Fruit fly (Drosophila melanogaster): ENCODE results near the gene CG34345.

The CG34345 gene

dm6 chr2L:6667719-6668325, 44.9 kb downstream of the CG34345 start, which contains the start of gene Galt (continued):
- TF ChIP-seq CG11723 (GFP tag; optimal IDR thresholded peaks at IDR 0.05) (no peak), CG3726 (GFP tag; IDR thresholded peaks at IDR 0.05) (no peak), PHDP (tag; optimal IDR thresholded peaks at IDR 0.05) (peak; percentile 64), schlank (tag; optimal IDR thresholded peaks at IDR 0.05) (no peak), CG9876 (GFP tag; optimal IDR thresholded peaks at IDR 0.05) (no peak), danr (GFP tag; IDR thresholded peaks at IDR 0.05) (no peak), toy (GFP tag; IDR thresholded peaks at IDR 0.05) (no peak), CoRest (tag; optimal IDR thresholded peaks at IDR 0.05) (peak; percentile 48), ash1 (GFP tag; optimal IDR thresholded peaks at IDR 0.05) (no peak), ham (GFP tag; IDR thresholded peaks at IDR 0.05) (no peak), CG6654 (GFP tag; optimal IDR thresholded peaks at IDR 0.05) (no peak), Sox102F (GFP tag; optimal IDR thresholded peaks at IDR 0.05) (peak; percentile 26), Dbx (GFP tag; IDR thresholded peaks at IDR 0.05) (no peak; the same call in 2 of the 3 replicates), CG7963 (GFP tag; IDR thresholded peaks at IDR 0.05; ENCODE audit: partially characterized antibody) (peak; percentile 61; the same call in 1 of the 3 replicates), CG7786 (GFP tag; optimal IDR thresholded peaks at IDR 0.05) (no peak), Stat92E (GFP tag; optimal IDR thresholded peaks at IDR 0.05) (no peak), CG10321 (GFP tag; IDR thresholded peaks at IDR 0.05) (no peak), esg (GFP tag; conservative IDR thresholded peaks at IDR 0.05) (no peak), Hr3 (GFP tag; optimal IDR thresholded peaks at IDR 0.05) (peak; percentile 5), CG7839 (tag; optimal IDR thresholded peaks at IDR 0.05) (no peak), Rx (GFP tag; IDR thresholded peaks at IDR 0.05) (no peak), sqz (GFP tag; optimal IDR thresholded peaks at IDR 0.05) (no peak), CG33557 (GFP tag; optimal IDR thresholded peaks at IDR 0.05) (no peak), CG16863 (GFP tag; optimal IDR thresholded peaks at IDR 0.05) (no peak), CG31388 (GFP tag; optimal IDR thresholded peaks at IDR 0.05) (no peak), sr (GFP tag; IDR thresholded peaks at IDR 0.05) (no peak), CG14667 (GFP tag; IDR thresholded peaks at IDR 0.05) (no peak), gcm2 (GFP tag; optimal IDR thresholded peaks at IDR 0.05) (no peak), jumu (GFP tag; optimal IDR thresholded peaks at IDR 0.05) (no peak), CG16815 (GFP tag; optimal IDR thresholded peaks at IDR 0.05) (no peak), CG3281 (GFP tag; optimal IDR thresholded peaks at IDR 0.05) (peak; percentile 44), CG4424 (GFP tag; optimal IDR thresholded peaks at IDR 0.05) (peak; percentile 17), CG1647 (GFP tag; optimal IDR thresholded peaks at IDR 0.05) (no peak), CG15073 (GFP tag; optimal IDR thresholded peaks at IDR 0.05) (no peak), wor (GFP tag; IDR thresholded peaks at IDR 0.05) (no peak), lbe (GFP tag; optimal IDR thresholded peaks at IDR 0.05) (peak; percentile 19), cad (GFP tag; optimal IDR thresholded peaks at IDR 0.05) (no peak), Atf3 (GFP tag; optimal IDR thresholded peaks at IDR 0.05) (no peak), CG17186 (GFP tag; optimal IDR thresholded peaks at IDR 0.05) (peak; percentile 16), gsb-n (tag; optimal IDR thresholded peaks at IDR 0.05) (peak; percentile 19), odd (GFP tag; optimal IDR thresholded peaks at IDR 0.05) (peak; percentile 43), CG10366 (GFP tag; IDR thresholded peaks at IDR 0.05) (no peak), CG17568 (GFP tag; optimal IDR thresholded peaks at IDR 0.05) (no peak), CG10209 (GFP tag; optimal IDR thresholded peaks at IDR 0.05) (peak; percentile 20), shn (GFP tag; optimal IDR thresholded peaks at IDR 0.05) (no peak), repo (GFP tag; optimal IDR thresholded peaks at IDR 0.05) (no peak), NFAT (GFP tag; IDR thresholded peaks at IDR 0.05) (peak; percentile 79; the same call in 1 of the 2 replicates), ems (GFP tag; optimal IDR thresholded peaks at IDR 0.05) (no peak), CG12769 (tag; optimal IDR thresholded peaks at IDR 0.05) (no peak), CG8089 (GFP tag; optimal IDR thresholded peaks at IDR 0.05) (no peak), fd64A (GFP tag; optimal IDR thresholded peaks at IDR 0.05) (no peak)

Measured in whole organism, embryonic.